Worm (Caenorhabditis elegans): ENCODE data around the gene ftn-1.

ce11 chrV:7587637-7588036, 40.3 kb upstream of the ftn-1 start, which contains the start of the genes F19F10.11 and C50E3.5:
- TF ChIP-seq rnt-1 (tag; optimal IDR thresholded peaks at IDR 0.05) (no peak), unc-3 (GFP tag; conservative IDR thresholded peaks at IDR 0.05) (no peak), unc-3 (tag; optimal IDR thresholded peaks at IDR 0.05) (no peak), fax-1 (tag; optimal IDR thresholded peaks at IDR 0.05) (no peak), ceh-18 (tag; optimal IDR thresholded peaks at IDR 0.05) (no peak), F13H6.1 (tag; optimal IDR thresholded peaks at IDR 0.05) (no peak), lim-6 (tag; optimal IDR thresholded peaks at IDR 0.05) (no peak), pat-9 (tag; optimal IDR thresholded peaks at IDR 0.05) (no peak), tbx-2 (tag; optimal IDR thresholded peaks at IDR 0.05) (no peak), ceh-9 (tag; optimal IDR thresholded peaks at IDR 0.05) (no peak), ztf-16 (tag; optimal IDR thresholded peaks at IDR 0.05) (no peak)

Measured in whole organism, late embryonic.